Worm (Caenorhabditis elegans): ENCODE results near the gene twk-22.

DNA sequence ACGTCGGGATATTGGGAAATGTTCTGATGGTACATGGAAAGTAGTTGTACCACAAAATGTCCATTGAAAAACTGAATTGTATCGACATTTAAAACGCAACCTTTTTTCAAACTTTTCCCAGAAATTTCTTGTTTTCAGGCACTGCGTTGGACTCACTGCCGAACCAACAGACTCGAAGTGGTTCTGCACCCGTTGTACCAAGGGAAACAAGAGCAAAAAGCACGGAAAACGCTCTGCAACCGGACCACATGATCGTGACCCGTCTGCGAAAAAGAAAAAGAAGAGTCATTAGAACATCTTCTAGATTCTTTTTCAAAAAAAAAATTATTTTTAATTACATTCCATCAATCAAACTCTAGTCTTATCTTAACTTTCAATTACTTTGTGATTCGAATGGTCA is 39.0 kb downstream of the twk-22 start:
- TF ChIP-seq B0019.2 (GFP tag; conservative IDR thresholded peaks at IDR 0.05) = no peak
- no peak for TF ChIP-seq snpc-1.1 (tag; optimal IDR thresholded peaks at IDR 0.05; ENCODE audit: insufficient read depth)
- no peak for TF ChIP-seq F33H1.4 (GFP tag; IDR thresholded peaks at IDR 0.05)
- no peak for TF ChIP-seq madf-10 (tag; optimal IDR thresholded peaks at IDR 0.05)
- no peak for TF ChIP-seq dpl-1 (GFP tag; optimal IDR thresholded peaks at IDR 0.05)
- TF ChIP-seq mes-4 (tag; optimal IDR thresholded peaks at IDR 0.05) = no peak
- TF ChIP-seq die-1 (tag; optimal IDR thresholded peaks at IDR 0.05) = no peak
- TF ChIP-seq sea-2 (GFP tag; IDR thresholded peaks at IDR 0.05) = no peak
- no peak for TF ChIP-seq egl-44 (GFP tag; IDR thresholded peaks at IDR 0.05)
- TF ChIP-seq ceh-40 (GFP tag; IDR thresholded peaks at IDR 0.05) = no peak

All from whole organism, young adult.